Fruit fly (Drosophila melanogaster): ENCODE measurements around the gene CG7878.

Gene CG7878

DNA sequence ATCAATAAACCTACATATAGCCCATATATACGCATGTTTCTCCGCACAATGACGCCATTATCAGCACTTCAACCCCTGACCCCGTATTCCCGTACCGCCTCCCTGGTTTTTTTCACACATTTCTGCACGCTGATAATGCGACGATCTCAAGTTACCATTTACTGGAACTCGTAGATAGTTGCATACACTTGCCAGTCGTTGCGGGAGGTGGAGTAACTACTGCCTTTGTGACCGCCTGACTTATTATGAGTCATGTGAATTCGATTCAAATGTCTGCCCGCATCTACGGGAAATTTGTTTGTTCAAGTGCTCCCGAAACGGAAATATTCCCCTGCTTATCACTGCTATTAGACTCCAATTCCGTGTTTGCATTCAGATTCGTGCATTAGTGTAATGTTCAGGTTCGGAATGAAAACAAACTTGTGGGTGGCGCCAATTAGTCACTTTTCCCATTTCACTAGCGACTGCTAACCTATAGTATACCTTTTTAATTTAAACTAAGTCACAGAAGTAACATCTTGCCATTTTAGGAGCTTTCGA is 4.7 kb downstream of the CG7878 start:
- TF ChIP-seq EcR (GFP tag; optimal IDR thresholded peaks at IDR 0.05), result peak; percentile 49
- TF ChIP-seq CG9948 (tag; optimal IDR thresholded peaks at IDR 0.05), result no peak

DNA sequence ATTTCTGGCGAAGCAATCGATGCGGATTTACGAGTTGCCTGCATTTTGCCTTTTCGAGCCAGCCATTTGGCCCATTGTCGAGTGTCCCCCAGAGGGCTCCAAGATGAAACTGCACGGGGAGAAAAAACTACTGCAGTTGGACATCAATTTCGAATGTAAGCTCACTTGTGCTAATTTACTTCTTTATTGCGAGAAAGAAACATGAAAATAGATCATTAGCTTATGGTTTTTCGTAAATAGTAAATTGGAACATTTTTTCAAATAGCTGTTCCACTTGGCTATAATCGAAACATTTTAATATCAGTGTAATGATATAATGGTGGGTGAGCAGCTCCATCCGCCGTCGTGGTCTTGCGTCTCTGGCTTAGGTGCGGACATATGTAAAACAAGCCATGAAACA is 9.9 kb downstream of the CG7878 start:
- no peak for TF ChIP-seq Pif1A (GFP tag; optimal IDR thresholded peaks at IDR 0.05)
- TF ChIP-seq CG8159 (tag; optimal IDR thresholded peaks at IDR 0.05), result peak; percentile 49
- peak; percentile 39 for TF ChIP-seq CG17806 (tag; optimal IDR thresholded peaks at IDR 0.05)
- no peak for TF ChIP-seq rn (GFP tag; IDR thresholded peaks at IDR 0.05)

DNA sequence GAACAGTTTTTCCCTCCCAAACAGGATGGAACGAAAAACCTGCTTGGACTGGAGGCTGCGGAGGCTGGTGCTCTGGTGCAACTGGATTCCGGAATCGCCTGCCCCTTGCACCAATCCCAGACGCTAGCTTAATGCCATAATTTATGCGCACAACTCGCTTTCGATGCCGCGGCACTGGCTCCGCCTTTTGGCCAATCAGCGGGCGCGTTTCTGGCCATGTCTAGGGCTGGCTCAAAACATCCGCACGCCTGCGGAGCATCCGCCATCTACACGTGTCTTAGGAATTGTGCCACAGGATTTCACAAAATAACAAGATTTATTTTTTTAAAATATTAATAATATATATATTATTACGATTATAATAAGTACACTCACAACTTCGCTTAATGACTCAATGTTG is 12.0 kb downstream of the CG7878 start:
- TF ChIP-seq CG14655 (GFP tag; optimal IDR thresholded peaks at IDR 0.05), result no peak
- no peak for TF ChIP-seq CG9948 (tag; optimal IDR thresholded peaks at IDR 0.05)
- no peak for TF ChIP-seq EcR (GFP tag; optimal IDR thresholded peaks at IDR 0.05)
- TF ChIP-seq Ets98B (GFP tag; IDR thresholded peaks at IDR 0.05), result no peak
- no peak for TF ChIP-seq rn (GFP tag; IDR thresholded peaks at IDR 0.05)
- no peak for TF ChIP-seq CG8301 (tag; optimal IDR thresholded peaks at IDR 0.05)

DNA sequence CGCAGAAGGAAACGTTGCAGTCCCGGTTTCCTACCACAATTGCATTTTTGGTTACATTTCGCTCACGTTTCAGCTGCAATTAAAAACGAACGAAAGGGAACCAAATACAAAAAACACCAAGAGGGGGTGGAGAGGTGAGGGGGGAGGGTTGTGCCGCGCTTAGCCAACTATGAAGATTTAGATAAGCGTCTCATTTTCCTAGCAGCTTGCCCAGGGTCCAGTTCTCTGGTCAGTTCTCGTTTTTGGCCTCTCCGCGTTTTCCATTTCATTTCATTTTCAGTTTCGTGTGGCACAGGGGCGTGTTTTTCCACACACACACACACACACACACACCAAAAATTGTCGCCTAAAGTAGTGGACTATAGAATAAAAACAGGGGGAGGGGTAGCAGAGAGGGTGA is 15.6 kb downstream of the CG7878 start:
- TF ChIP-seq Ets98B (GFP tag; IDR thresholded peaks at IDR 0.05) (no peak), Snoo (tag; optimal IDR thresholded peaks at IDR 0.05) (no peak), CG10348 (GFP tag; IDR thresholded peaks at IDR 0.05) (no peak), Pif1A (GFP tag; optimal IDR thresholded peaks at IDR 0.05) (no peak), rn (GFP tag; IDR thresholded peaks at IDR 0.05) (no peak), EcR (GFP tag; optimal IDR thresholded peaks at IDR 0.05) (no peak), CG34367 (tag; optimal IDR thresholded peaks at IDR 0.05) (no peak), D1 (tag; optimal IDR thresholded peaks at IDR 0.05) (no peak), CG9948 (tag; optimal IDR thresholded peaks at IDR 0.05) (no peak), CG13204 (GFP tag; optimal IDR thresholded peaks at IDR 0.05) (no peak), fd96Ca (GFP tag; IDR thresholded peaks at IDR 0.05) (no peak), CG8159 (tag; optimal IDR thresholded peaks at IDR 0.05) (no peak), CG8301 (tag; optimal IDR thresholded peaks at IDR 0.05) (no peak), CG32121 (GFP tag; IDR thresholded peaks at IDR 0.05) (no peak), CG12605 (GFP tag; IDR thresholded peaks at IDR 0.05) (no peak), CG14655 (GFP tag; optimal IDR thresholded peaks at IDR 0.05) (no peak), gl (tag; optimal IDR thresholded peaks at IDR 0.05) (no peak), CG17806 (tag; optimal IDR thresholded peaks at IDR 0.05) (no peak), CG4496 (GFP tag; IDR thresholded peaks at IDR 0.05) (no peak), Pif1B (GFP tag; optimal IDR thresholded peaks at IDR 0.05) (no peak)

DNA sequence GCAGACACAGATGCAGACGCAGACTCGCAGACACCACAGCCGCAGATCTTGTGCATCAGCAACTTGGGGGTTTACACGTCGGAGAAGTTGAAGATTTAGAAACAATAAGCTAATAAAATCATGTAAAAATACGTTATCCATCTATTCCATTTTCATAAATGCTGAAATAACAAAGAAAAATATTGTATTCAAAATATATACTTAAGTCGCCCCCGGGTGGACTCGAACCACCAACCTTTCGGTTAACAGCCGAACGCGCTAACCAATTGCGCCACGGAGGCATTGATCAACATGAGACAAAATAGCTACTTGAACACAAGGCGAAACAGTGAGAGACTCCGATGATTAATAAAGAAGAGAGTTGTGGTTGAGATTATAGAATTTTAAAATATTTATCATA is 16.8 kb downstream of the CG7878 start:
- TF ChIP-seq CG8159 (tag; optimal IDR thresholded peaks at IDR 0.05), result no peak
- no peak for TF ChIP-seq D1 (tag; optimal IDR thresholded peaks at IDR 0.05)
- no peak for TF ChIP-seq CG17806 (tag; optimal IDR thresholded peaks at IDR 0.05)
- TF ChIP-seq Pif1A (GFP tag; optimal IDR thresholded peaks at IDR 0.05), result no peak
- TF ChIP-seq rn (GFP tag; IDR thresholded peaks at IDR 0.05), result no peak
- TF ChIP-seq CG8301 (tag; optimal IDR thresholded peaks at IDR 0.05), result no peak
- no peak for TF ChIP-seq fd96Ca (GFP tag; IDR thresholded peaks at IDR 0.05)
- no peak for TF ChIP-seq CG32121 (GFP tag; IDR thresholded peaks at IDR 0.05)
- no peak for TF ChIP-seq Pif1B (GFP tag; optimal IDR thresholded peaks at IDR 0.05)
- TF ChIP-seq Snoo (tag; optimal IDR thresholded peaks at IDR 0.05), result no peak
- TF ChIP-seq Ets98B (GFP tag; IDR thresholded peaks at IDR 0.05), result no peak
- no peak for TF ChIP-seq CG4496 (GFP tag; IDR thresholded peaks at IDR 0.05)
- no peak for TF ChIP-seq EcR (GFP tag; optimal IDR thresholded peaks at IDR 0.05)
- no peak for TF ChIP-seq CG12605 (GFP tag; IDR thresholded peaks at IDR 0.05)
- no peak for TF ChIP-seq CG34367 (tag; optimal IDR thresholded peaks at IDR 0.05)
- TF ChIP-seq CG15710 (tag; optimal IDR thresholded peaks at IDR 0.05), result no peak
- TF ChIP-seq gl (tag; optimal IDR thresholded peaks at IDR 0.05), result no peak
- no peak for TF ChIP-seq CG10348 (GFP tag; IDR thresholded peaks at IDR 0.05)
- TF ChIP-seq CG9948 (tag; optimal IDR thresholded peaks at IDR 0.05), result no peak
- no peak for TF ChIP-seq CG14655 (GFP tag; optimal IDR thresholded peaks at IDR 0.05)

DNA sequence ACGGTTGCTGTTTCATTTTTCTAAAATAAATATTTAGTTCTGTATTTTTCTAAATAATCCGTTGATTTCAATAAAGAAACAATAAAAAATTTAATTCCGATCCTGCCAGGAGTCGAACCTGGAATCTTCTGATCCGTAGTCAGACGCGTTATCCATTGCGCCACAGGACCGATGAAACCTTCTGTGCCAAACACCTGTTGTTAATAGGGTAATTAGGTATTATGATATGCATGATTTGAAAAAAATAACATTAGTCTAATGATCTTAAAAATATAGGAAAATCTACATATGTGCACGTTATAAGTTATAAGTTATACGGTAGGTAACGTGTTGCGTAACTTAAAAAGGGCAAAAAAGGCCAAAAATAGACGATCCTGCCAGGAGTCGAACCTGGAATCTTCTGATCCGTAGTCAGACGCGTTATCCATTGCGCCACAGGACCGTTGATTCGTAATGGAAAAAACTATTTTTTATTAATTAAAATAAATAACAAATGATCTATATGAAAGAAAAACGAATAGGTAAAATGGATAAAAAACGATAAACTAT is 17.4 kb downstream of the CG7878 start:
- TF ChIP-seq CG8301 (tag; optimal IDR thresholded peaks at IDR 0.05), result no peak
- no peak for TF ChIP-seq CG12605 (GFP tag; IDR thresholded peaks at IDR 0.05)
- TF ChIP-seq CG32121 (GFP tag; IDR thresholded peaks at IDR 0.05), result no peak
- no peak for TF ChIP-seq CG4496 (GFP tag; IDR thresholded peaks at IDR 0.05)
- no peak for TF ChIP-seq CG17806 (tag; optimal IDR thresholded peaks at IDR 0.05)
- TF ChIP-seq CG13204 (GFP tag; optimal IDR thresholded peaks at IDR 0.05), result no peak
- no peak for TF ChIP-seq CG34367 (tag; optimal IDR thresholded peaks at IDR 0.05)
- TF ChIP-seq Snoo (tag; optimal IDR thresholded peaks at IDR 0.05), result no peak
- no peak for TF ChIP-seq CG9948 (tag; optimal IDR thresholded peaks at IDR 0.05)
- no peak for TF ChIP-seq CG15710 (tag; optimal IDR thresholded peaks at IDR 0.05)
- TF ChIP-seq CG14655 (GFP tag; optimal IDR thresholded peaks at IDR 0.05), result no peak
- TF ChIP-seq fd96Ca (GFP tag; IDR thresholded peaks at IDR 0.05), result no peak
- TF ChIP-seq EcR (GFP tag; optimal IDR thresholded peaks at IDR 0.05), result no peak
- TF ChIP-seq Pif1A (GFP tag; optimal IDR thresholded peaks at IDR 0.05), result no peak
- no peak for TF ChIP-seq CG8159 (tag; optimal IDR thresholded peaks at IDR 0.05)
